Fruit fly (Drosophila melanogaster): ENCODE data around the gene CG13919.

- TF ChIP-seq Gug (GFP tag; IDR thresholded peaks at IDR 0.05), result no peak
- no peak for TF ChIP-seq chinmo (GFP tag; IDR thresholded peaks at IDR 0.05; ENCODE audit: partially characterized antibody)
- no peak for TF ChIP-seq Lhr (GFP tag; optimal IDR thresholded peaks at IDR 0.05)
- no peak for TF ChIP-seq zf30C (GFP tag; optimal IDR thresholded peaks at IDR 0.05)
- no peak for TF ChIP-seq Taf1 (GFP tag; IDR thresholded peaks at IDR 0.05)
- TF ChIP-seq CG7556 (GFP tag; optimal IDR thresholded peaks at IDR 0.05), result no peak
These were observed 7.5 kb downstream of the CG13919 start, which contains the start of the genes CG7970 and Vta1 for dm6 chr3L:1652700-1653200.
